Fruit fly (Drosophila melanogaster) whole organism, prepupa: Measurements from ENCODE around the gene CG31661.

Experiments
- CG10631 ChIP-seq: fragments of 200-800 bp; sonication (Bioruptor generic); optimal IDR thresholded peaks from 2 replicates; lab custom pipeline; 2016; ENCODE audit warnings: missing biosample characterization, missing genetic modification characterization
- CG11294 ChIP-seq: fragments of 200-800 bp; sonication (Bioruptor generic); IDR thresholded peaks from 2 replicates; pipeline ENCODE4 v1.3.6; 2022; ENCODE audit warnings: missing biosample characterization, missing genetic modification characterization
- CG11762 ChIP-seq: fragments of 200-800 bp; sonication (Bioruptor generic); optimal IDR thresholded peaks from 3 replicates; lab custom pipeline; 2016; ENCODE audit warnings: missing biosample characterization, missing genetic modification characterization; ENCODE audit not compliant: insufficient read depth
- CG11902 ChIP-seq: fragments of 200-800 bp; sonication (Bioruptor generic); optimal IDR thresholded peaks from 3 replicates; lab custom pipeline; 2016; ENCODE audit warnings: missing biosample characterization, missing genetic modification characterization
- CG15336 ChIP-seq: fragments of 200-800 bp; sonication (Bioruptor generic); IDR thresholded peaks from 2 replicates; pipeline ENCODE4 v1.3.6; 2022; ENCODE audit warnings: missing biosample characterization, missing genetic modification characterization
- CG1621 ChIP-seq: fragments of 200-800 bp; sonication (Bioruptor generic); optimal IDR thresholded peaks from 3 replicates; lab custom pipeline; 2018; ENCODE audit warnings: missing biosample characterization, mild to moderate bottlenecking, missing genetic modification characterization
- CG16779 ChIP-seq: fragments of 200-800 bp; sonication (Bioruptor generic); optimal IDR thresholded peaks from 3 replicates; lab custom pipeline; 2017; ENCODE audit warnings: missing biosample characterization, mild to moderate bottlenecking, missing genetic modification characterization
- CG3032 ChIP-seq: fragments of 200-800 bp; optimal IDR thresholded peaks from 2 replicates; lab custom pipeline; 2019; ENCODE audit warnings: missing biosample characterization, mild to moderate bottlenecking, missing genetic modification characterization, moderate library complexity
- CG31627 ChIP-seq: fragments of 200-800 bp; sonication (Bioruptor generic); optimal IDR thresholded peaks from 3 replicates; lab custom pipeline; 2016; ENCODE audit warnings: missing biosample characterization, missing genetic modification characterization
- CG32006 ChIP-seq: fragments of 200-800 bp; sonication (Bioruptor generic); optimal IDR thresholded peaks from 3 replicates; lab custom pipeline; 2017; ENCODE audit warnings: missing biosample characterization, mild to moderate bottlenecking, missing genetic modification characterization
- CG34406 ChIP-seq: fragments of 200-800 bp; sonication (Bioruptor generic); optimal IDR thresholded peaks from 3 replicates; lab custom pipeline; 2016; ENCODE audit warnings: missing biosample characterization, missing genetic modification characterization
- CG4318 ChIP-seq: fragments of 200-800 bp; sonication (Bioruptor generic); optimal IDR thresholded peaks from 3 replicates; lab custom pipeline; 2017; ENCODE audit warnings: missing biosample characterization, mild to moderate bottlenecking, missing genetic modification characterization
- CG6163 ChIP-seq: fragments of 200-800 bp; sonication (Bioruptor generic); IDR thresholded peaks from 3 replicates; pipeline ENCODE4 v1.3.6; 2022; ENCODE audit warnings: missing biosample characterization, missing genetic modification characterization
- CG6276 ChIP-seq: fragments of 200-800 bp; sonication (Bioruptor generic); optimal IDR thresholded peaks from 2 replicates; lab custom pipeline; 2017; ENCODE audit warnings: missing biosample characterization, mild to moderate bottlenecking, missing genetic modification characterization
- CG6792 ChIP-seq: fragments of 200-800 bp; sonication (Bioruptor generic); optimal IDR thresholded peaks from 3 replicates; lab custom pipeline; 2016; ENCODE audit warnings: missing biosample characterization, missing genetic modification characterization
- CG6808 ChIP-seq: fragments of 200-800 bp; sonication (Bioruptor generic); optimal IDR thresholded peaks from 3 replicates; lab custom pipeline; 2017; ENCODE audit warnings: missing biosample characterization, missing genetic modification characterization, mild to moderate bottlenecking, moderate library complexity, missing genetic modification reagents
- CG6854 ChIP-seq: fragments of 200-800 bp; sonication (Bioruptor generic); optimal IDR thresholded peaks from 2 replicates; lab custom pipeline; 2017; ENCODE audit warnings: missing biosample characterization, mild to moderate bottlenecking, missing genetic modification characterization
- CG7368 ChIP-seq: fragments of 200-800 bp; sonication (Bioruptor generic); optimal IDR thresholded peaks from 3 replicates; lab custom pipeline; 2016; ENCODE audit warnings: missing biosample characterization, missing genetic modification characterization
- CG8119 ChIP-seq: fragments of 200-800 bp; sonication (Bioruptor generic); IDR thresholded peaks from 3 replicates; pipeline ENCODE4 v1.3.6; 2022; ENCODE audit warnings: missing biosample characterization, missing genetic modification characterization
- CG8319 ChIP-seq: fragments of 200-800 bp; sonication (Bioruptor generic); optimal IDR thresholded peaks from 3 replicates; lab custom pipeline; 2016; ENCODE audit warnings: missing biosample characterization, missing genetic modification characterization
- CG9139 ChIP-seq: fragments of 200-800 bp; sonication (Bioruptor generic); optimal IDR thresholded peaks from 3 replicates; lab custom pipeline; 2017; ENCODE audit warnings: missing biosample characterization, mild to moderate bottlenecking, missing genetic modification characterization
- Eip78C ChIP-seq: fragments of 200-800 bp; sonication (Bioruptor generic); peaks from one replicate; lab custom pipeline; 2016; ENCODE audit warnings: missing biosample characterization, missing genetic modification characterization
- Ets96B ChIP-seq: fragments of 200-800 bp; optimal IDR thresholded peaks from 2 replicates; lab custom pipeline; 2019; ENCODE audit warnings: missing biosample characterization, mild to moderate bottlenecking, missing genetic modification characterization, moderate library complexity
- Gug ChIP-seq: fragments of 200-800 bp; sonication (Bioruptor generic); IDR thresholded peaks from 2 replicates; pipeline ENCODE4 v1.3.6; 2022; ENCODE audit warnings: missing biosample characterization, missing genetic modification characterization
- Hr38 ChIP-seq: sonication (Bioruptor generic); optimal IDR thresholded peaks from 2 replicates; lab custom pipeline; 2016; ENCODE audit warnings: missing biosample characterization, missing genetic modification characterization
- Lpt ChIP-seq: fragments of 200-800 bp; sonication (Bioruptor generic); optimal IDR thresholded peaks from 3 replicates; lab custom pipeline; 2016; ENCODE audit warnings: missing biosample characterization, missing genetic modification characterization
- Met ChIP-seq: fragments of 200-800 bp; sonication (Bioruptor generic); optimal IDR thresholded peaks from 3 replicates; lab custom pipeline; 2016; ENCODE audit warnings: missing biosample characterization, missing genetic modification characterization
- OdsH ChIP-seq: fragments of 200-800 bp; sonication (Bioruptor generic); optimal IDR thresholded peaks from 3 replicates; lab custom pipeline; 2016; ENCODE audit warnings: missing biosample characterization, missing genetic modification characterization
- Smox ChIP-seq: fragments of 200-800 bp; sonication (Bioruptor generic); optimal IDR thresholded peaks from 3 replicates; lab custom pipeline; 2016; ENCODE audit warnings: missing biosample characterization, missing genetic modification characterization
- Sox14 ChIP-seq: fragments of 200-800 bp; sonication (Bioruptor generic); optimal IDR thresholded peaks from 3 replicates; lab custom pipeline; 2016; ENCODE audit warnings: missing biosample characterization, missing genetic modification characterization
- Sox15 ChIP-seq: fragments of 200-800 bp; sonication (Bioruptor generic); optimal IDR thresholded peaks from 3 replicates; lab custom pipeline; 2016; ENCODE audit warnings: missing biosample characterization, missing genetic modification characterization
- achi ChIP-seq: fragments of 200-800 bp; sonication (Bioruptor generic); optimal IDR thresholded peaks from 3 replicates; lab custom pipeline; 2016; ENCODE audit warnings: missing biosample characterization, missing genetic modification characterization
- acj6 ChIP-seq: fragments of 200-800 bp; sonication (Bioruptor generic); optimal IDR thresholded peaks from 3 replicates; lab custom pipeline; 2016; ENCODE audit warnings: missing biosample characterization, missing genetic modification characterization
- cyc ChIP-seq: fragments of 200-800 bp; sonication (Bioruptor generic); optimal IDR thresholded peaks from 3 replicates; lab custom pipeline; 2016; ENCODE audit warnings: missing biosample characterization, missing genetic modification characterization
- dac ChIP-seq: fragments of 200-800 bp; sonication (Bioruptor generic); optimal IDR thresholded peaks from 2 replicates; lab custom pipeline; 2017; ENCODE audit warnings: missing biosample characterization, mild to moderate bottlenecking, missing genetic modification characterization
- dsx ChIP-seq: fragments of 200-800 bp; optimal IDR thresholded peaks from 3 replicates; lab custom pipeline; 2019; ENCODE audit warnings: missing biosample characterization, mild to moderate bottlenecking, missing genetic modification characterization, moderate library complexity; ENCODE audit not compliant: poor library complexity, severe bottlenecking
- esn ChIP-seq: fragments of 200-800 bp; sonication (Bioruptor generic); optimal IDR thresholded peaks from 2 replicates; lab custom pipeline; 2016; ENCODE audit warnings: missing biosample characterization, mild to moderate bottlenecking, missing genetic modification characterization, moderate library complexity
- fd59A ChIP-seq: fragments of 200-800 bp; sonication (Bioruptor generic); optimal IDR thresholded peaks from 2 replicates; lab custom pipeline; 2017; ENCODE audit warnings: missing biosample characterization, mild to moderate bottlenecking, missing genetic modification characterization, missing genetic modification reagents
- fd85E ChIP-seq: fragments of 200-800 bp; sonication (Bioruptor generic); optimal IDR thresholded peaks from 3 replicates; lab custom pipeline; 2016; ENCODE audit warnings: missing biosample characterization, missing genetic modification characterization
- fkh ChIP-seq: fragments of 200-800 bp; sonication (Bioruptor generic); optimal IDR thresholded peaks from 3 replicates; lab custom pipeline; 2017; ENCODE audit warnings: missing biosample characterization, mild to moderate bottlenecking, missing genetic modification characterization, moderate library complexity
- lz ChIP-seq: fragments of 200-800 bp; sonication (Bioruptor generic); optimal IDR thresholded peaks from 3 replicates; lab custom pipeline; 2016; ENCODE audit warnings: missing biosample characterization, missing genetic modification characterization
- net ChIP-seq: fragments of 200-800 bp; sonication (Bioruptor generic); optimal IDR thresholded peaks from 3 replicates; lab custom pipeline; 2016; ENCODE audit warnings: missing biosample characterization, missing genetic modification characterization
- pdm3 ChIP-seq: fragments of 200-800 bp; sonication (Bioruptor generic); optimal IDR thresholded peaks from 3 replicates; lab custom pipeline; 2016; ENCODE audit warnings: missing biosample characterization, missing genetic modification characterization
- salr ChIP-seq, 2 experiments: fragments of 200-800 bp; sonication (Bioruptor generic); optimal IDR thresholded peaks; 3 replicates each; lab custom pipeline; 2016 to 2018; ENCODE audit warnings: missing biosample characterization in 2 of 2, missing genetic modification characterization in 2 of 2, mild to moderate bottlenecking in 1 of 2
- spab ChIP-seq: fragments of 200-800 bp; sonication (Bioruptor generic); optimal IDR thresholded peaks from 2 replicates; lab custom pipeline; 2017; ENCODE audit warnings: missing biosample characterization, mild to moderate bottlenecking, missing genetic modification characterization, missing genetic modification reagents
- svp ChIP-seq: fragments of 200-800 bp; sonication (Bioruptor generic); peaks from one replicate; lab custom pipeline; 2016; ENCODE audit warnings: missing biosample characterization, missing genetic modification characterization
- topi ChIP-seq: fragments of 200-800 bp; sonication (Bioruptor generic); optimal IDR thresholded peaks from 3 replicates; lab custom pipeline; 2016; ENCODE audit warnings: missing biosample characterization, missing genetic modification characterization
- vri ChIP-seq: fragments of 200-800 bp; sonication (Bioruptor generic); optimal IDR thresholded peaks from 3 replicates; lab custom pipeline; 2016; ENCODE audit warnings: missing biosample characterization, mild to moderate bottlenecking, missing genetic modification characterization

Gene CG31661

dm6 chr2L:1535231-1535630 is 38.2 kb downstream of the CG31661 start (continued):
- no peak for TF ChIP-seq salr (GFP tag; optimal IDR thresholded peaks at IDR 0.05; lab: Kevin White, UChicago)
- no peak for TF ChIP-seq CG10631 (GFP tag; lab: Kevin White, UChicago)
- peak; percentile 34 for TF ChIP-seq CG32006 (GFP tag; lab: Kevin White, UChicago)
- no peak for TF ChIP-seq CG7368 (GFP tag; lab: Kevin White, UChicago)
- TF ChIP-seq CG16779 = no peak
- no peak for TF ChIP-seq acj6 (GFP tag; lab: Kevin White, UChicago)
- no peak for TF ChIP-seq dac (GFP tag; lab: Kevin White, UChicago)
- TF ChIP-seq Eip78C (GFP tag; lab: Kevin White, UChicago) = peak; percentile 18
- no peak for TF ChIP-seq CG4318 (GFP tag; lab: Kevin White, UChicago)
- TF ChIP-seq cyc = no peak
- TF ChIP-seq pdm3 (GFP tag; lab: Kevin White, UChicago) = no peak
- no peak for TF ChIP-seq CG9139
- no peak for TF ChIP-seq Met
- TF ChIP-seq Sox14 (GFP tag; lab: Kevin White, UChicago) = no peak
- no peak for TF ChIP-seq lz (GFP tag; lab: Kevin White, UChicago)
- TF ChIP-seq fd59A (GFP tag; lab: Kevin White, UChicago) = no peak
- TF ChIP-seq CG11902 (GFP tag; lab: Kevin White, UChicago) = no peak
- 0 out of 3 replicates have a peak, but pooled peaks have one; percentile 14 for TF ChIP-seq CG6163
- TF ChIP-seq CG8119 (GFP tag; lab: Robert Waterston, UW) = 0 out of 3 replicates have a peak, but pooled peaks have one; percentile 16
- TF ChIP-seq svp (GFP tag; lab: Kevin White, UChicago) = no peak
- TF ChIP-seq Sox15 (GFP tag; lab: Kevin White, UChicago) = no peak

- no peak for TF ChIP-seq CG8319 (GFP tag; lab: Kevin White, UChicago)
- TF ChIP-seq spab (GFP tag; lab: Kevin White, UChicago) = no peak
- peak; percentile 68 for TF ChIP-seq Eip78C (GFP tag; lab: Kevin White, UChicago)
- TF ChIP-seq Ets96B (tag; lab: Kevin White, UChicago) = no peak
- no peak for TF ChIP-seq dsx (GFP tag; lab: Kevin White, UChicago)
- no peak for TF ChIP-seq Smox
- no peak for TF ChIP-seq CG7368 (GFP tag; lab: Kevin White, UChicago)
- TF ChIP-seq vri (GFP tag; lab: Kevin White, UChicago) = no peak
- no peak for TF ChIP-seq achi (GFP tag; lab: Kevin White, UChicago)
- TF ChIP-seq CG6276 (GFP tag; lab: Kevin White, UChicago) = peak; percentile 22
- TF ChIP-seq CG6808 (GFP tag; lab: Kevin White, UChicago) = no peak
- TF ChIP-seq fd59A (GFP tag; lab: Kevin White, UChicago) = no peak
- no peak for TF ChIP-seq CG34406 (GFP tag; lab: Kevin White, UChicago)
- TF ChIP-seq Hr38 = no peak
- no peak for TF ChIP-seq Sox14 (GFP tag; lab: Kevin White, UChicago)
- no peak for TF ChIP-seq svp (GFP tag; lab: Kevin White, UChicago)
- TF ChIP-seq CG6854 (GFP tag; lab: Kevin White, UChicago) = no peak
- no peak for TF ChIP-seq Gug
- no peak for TF ChIP-seq OdsH (GFP tag; lab: Kevin White, UChicago)
- no peak for TF ChIP-seq CG3032 (tag; lab: Kevin White, UChicago)
- no peak for TF ChIP-seq Lpt
- no peak for TF ChIP-seq topi (GFP tag; lab: Kevin White, UChicago)
- TF ChIP-seq cyc = no peak
- no peak for TF ChIP-seq CG1621 (tag; lab: Kevin White, UChicago)
- TF ChIP-seq CG15336 (GFP tag; lab: Robert Waterston, UW) = peak; percentile 65
- no peak for TF ChIP-seq net (GFP tag; lab: Kevin White, UChicago)
- no peak for TF ChIP-seq acj6 (GFP tag; lab: Kevin White, UChicago)
- no peak for TF ChIP-seq fkh
- TF ChIP-seq CG4318 (GFP tag; lab: Kevin White, UChicago) = no peak
- TF ChIP-seq CG10631 (GFP tag; lab: Kevin White, UChicago) = no peak
- TF ChIP-seq CG32006 (GFP tag; lab: Kevin White, UChicago) = peak; percentile 61
- TF ChIP-seq esn (GFP tag; lab: Kevin White, UChicago) = no peak
- TF ChIP-seq CG6163 = peak; percentile 43; the same call in 1 of the 3 replicates
- TF ChIP-seq CG11294 (GFP tag; lab: Robert Waterston, UW) = no peak
- 0 out of 3 replicates have a peak, but pooled peaks have one; percentile 36 for TF ChIP-seq CG8119 (GFP tag; lab: Robert Waterston, UW)
- no peak for TF ChIP-seq pdm3 (GFP tag; lab: Kevin White, UChicago)
- no peak for TF ChIP-seq CG31627 (GFP tag; lab: Kevin White, UChicago)
- TF ChIP-seq Met = no peak
- no peak for TF ChIP-seq fd85E (GFP tag; lab: Kevin White, UChicago)
- no peak for TF ChIP-seq CG6792 (GFP tag; lab: Kevin White, UChicago)
- no peak for TF ChIP-seq salr (GFP tag; optimal IDR thresholded peaks at IDR 0.05; lab: Kevin White, UChicago)
- no peak for TF ChIP-seq CG11762 (GFP tag; lab: Kevin White, UChicago)
- no peak for TF ChIP-seq CG9139
Measured at dm6 chr2L:1538132-1538531, 41.1 kb downstream of the CG31661 start.
